Worm (Caenorhabditis elegans) whole organism, L3 larva: ENCODE measurements around the gene ech-3.

Experiments used
- R02D3.7 ChIP-seq: fragments of 150-350 bp; optimal IDR thresholded peaks from 2 replicates; lab custom pipeline; 2014; ENCODE audit warnings: missing biosample characterization, missing genetic modification characterization
- ama-1 ChIP-seq: fragments of 150-350 bp; optimal IDR thresholded peaks from 2 replicates; lab custom pipeline; 2018
- ceh-16 ChIP-seq: sonication (generic microtip); optimal IDR thresholded peaks from 2 replicates; lab custom pipeline; 2017; ENCODE audit warnings: missing biosample characterization, missing genetic modification characterization
- ceh-28 ChIP-seq: fragments of 150-350 bp; optimal IDR thresholded peaks from 2 replicates; lab custom pipeline; 2014; ENCODE audit warnings: missing biosample characterization, missing genetic modification reagents, missing genetic modification characterization
- ceh-82 ChIP-seq: fragments of 150-350 bp; optimal IDR thresholded peaks from 2 replicates; lab custom pipeline; 2014; ENCODE audit warnings: missing biosample characterization, missing genetic modification characterization
- egl-5 ChIP-seq: fragments of 150-350 bp; optimal IDR thresholded peaks from 2 replicates; lab custom pipeline; 2017; ENCODE audit warnings: missing biosample characterization, missing genetic modification reagents, missing genetic modification characterization, inconsistent platforms
- elt-2 ChIP-seq: sonication (generic microtip); optimal IDR thresholded peaks from 2 replicates; lab custom pipeline; 2016; ENCODE audit warnings: missing genetic modification reagents, mild to moderate bottlenecking, missing genetic modification characterization, missing compliant biosample characterization
- elt-3 ChIP-seq, 3 experiments: fragments of 150-350 bp in 1 of 3; sonication (generic microtip) in 2 of 3; optimal IDR thresholded peaks; 2 replicates in 2 of 3; 4 replicates in 1 of 3; lab custom pipeline; 2014 to 2017; ENCODE audit warnings: missing biosample characterization in 3 of 3, missing genetic modification characterization in 3 of 3
- eor-1 ChIP-seq, 2 experiments: fragments of 150-350 bp; optimal IDR thresholded peaks; 2 replicates each; lab custom pipeline; 2014 to 2018; ENCODE audit warnings: missing biosample characterization in 2 of 2, missing genetic modification characterization in 2 of 2
- fkh-10 ChIP-seq: sonication (generic microtip); optimal IDR thresholded peaks from 2 replicates; lab custom pipeline; 2017; ENCODE audit warnings: missing biosample characterization, missing genetic modification reagents, missing genetic modification characterization
- hmg-11 ChIP-seq: sonication (generic microtip); optimal IDR thresholded peaks from 2 replicates; lab custom pipeline; 2016; ENCODE audit warnings: missing genetic modification characterization, missing compliant biosample characterization
- jun-1 ChIP-seq: fragments of 150-350 bp; optimal IDR thresholded peaks from 2 replicates; lab custom pipeline; 2014; ENCODE audit warnings: missing biosample characterization, missing genetic modification reagents, missing genetic modification characterization
- lin-15B ChIP-seq: fragments of 150-350 bp; optimal IDR thresholded peaks from 2 replicates; lab custom pipeline; 2014; ENCODE audit warnings: missing biosample characterization, missing genetic modification characterization
- mml-1 ChIP-seq: fragments of 150-350 bp; sonication (generic microtip); optimal IDR thresholded peaks from 3 replicates; lab custom pipeline; 2014; ENCODE audit warnings: missing biosample characterization, missing genetic modification characterization
- nfya-1 ChIP-seq: sonication (generic microtip); optimal IDR thresholded peaks from 2 replicates; lab custom pipeline; 2017; ENCODE audit warnings: missing genetic modification characterization, mild to moderate bottlenecking, missing compliant biosample characterization, antibody characterized with exemption, moderate library complexity; ENCODE audit not compliant: insufficient read depth
- nhr-12 ChIP-seq: fragments of 150-350 bp; optimal IDR thresholded peaks from 2 replicates; lab custom pipeline; 2014; ENCODE audit warnings: missing biosample characterization, missing genetic modification characterization
- nhr-23 ChIP-seq: fragments of 150-350 bp; optimal IDR thresholded peaks from 2 replicates; lab custom pipeline; 2014; ENCODE audit warnings: missing biosample characterization, missing genetic modification reagents, missing genetic modification characterization
- nhr-25 ChIP-seq: sonication (generic microtip); optimal IDR thresholded peaks from 2 replicates; lab custom pipeline; 2017; ENCODE audit warnings: missing biosample characterization, missing genetic modification characterization
- nhr-77 ChIP-seq: fragments of 150-350 bp; optimal IDR thresholded peaks from 2 replicates; lab custom pipeline; 2014; ENCODE audit warnings: missing biosample characterization, missing genetic modification characterization
- pha-4 ChIP-seq: fragments of 150-350 bp; optimal IDR thresholded peaks from 2 replicates; lab custom pipeline; 2014; ENCODE audit warnings: missing biosample characterization, missing genetic modification reagents, missing genetic modification characterization
- pqm-1 ChIP-seq: fragments of 150-350 bp; optimal IDR thresholded peaks from 2 replicates; lab custom pipeline; 2017; ENCODE audit warnings: missing biosample characterization, missing genetic modification characterization, inconsistent platforms
- sea-2 ChIP-seq: fragments of 150-350 bp; sonication (generic microtip); optimal IDR thresholded peaks from 4 replicates; lab custom pipeline; 2014; ENCODE audit warnings: missing biosample characterization, missing genetic modification reagents, missing genetic modification characterization
- snpc-4 ChIP-seq: fragments of 150-350 bp; optimal IDR thresholded peaks from 2 replicates; lab custom pipeline; 2014; ENCODE audit warnings: missing biosample characterization, missing genetic modification characterization
- tbx-2 ChIP-seq: sonication (generic microtip); optimal IDR thresholded peaks from 2 replicates; lab custom pipeline; 2016; ENCODE audit warnings: mild to moderate bottlenecking, missing genetic modification characterization, missing compliant biosample characterization
- unc-39 ChIP-seq: sonication (generic microtip); optimal IDR thresholded peaks from 4 replicates; lab custom pipeline; 2017; ENCODE audit warnings: missing biosample characterization, missing genetic modification characterization
- unc-62 ChIP-seq: fragments of 150-350 bp; sonication (generic microtip); optimal IDR thresholded peaks from 4 replicates; lab custom pipeline; 2014; ENCODE audit warnings: missing biosample characterization, missing genetic modification reagents, missing genetic modification characterization

ech-3 gene

DNA sequence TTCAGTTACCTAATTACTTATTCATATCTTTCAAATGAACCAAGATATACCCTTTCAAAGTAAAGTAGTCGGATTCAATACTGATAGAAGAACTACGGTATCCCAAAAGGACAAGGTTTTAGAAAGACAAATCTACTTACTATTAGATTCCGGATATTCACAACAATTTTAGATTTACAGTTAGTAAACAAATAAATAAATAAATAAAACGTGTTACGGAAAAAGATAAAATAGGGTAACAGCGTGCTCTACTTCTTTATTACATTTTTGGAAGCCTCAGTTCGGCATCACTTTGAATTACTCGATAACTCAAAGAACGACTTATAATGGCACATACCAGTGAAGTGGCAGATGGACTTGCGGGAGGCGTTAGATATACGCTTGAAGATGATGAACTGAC is 17.0 kb upstream of the ech-3 start, which contains the start of gene Y97E10AR.8:
TSS of gene Y97E10AR.8 (plus strand) at position 301 of the 400 bp plus-strand sequence.
- no peak for TF ChIP-seq ceh-28 (tag; lab: Kevin White, UChicago)
- no peak for TF ChIP-seq nhr-12 (tag; lab: Kevin White, UChicago)
- no peak for TF ChIP-seq eor-1 (tag; optimal IDR thresholded peaks at IDR 0.05; lab: Kevin White, UChicago)
- no peak for TF ChIP-seq nhr-23 (tag; lab: Kevin White, UChicago)
- TF ChIP-seq ceh-16, result no peak
- TF ChIP-seq nhr-25, result no peak
- TF ChIP-seq, all 47 proteins: peak for 0

DNA sequence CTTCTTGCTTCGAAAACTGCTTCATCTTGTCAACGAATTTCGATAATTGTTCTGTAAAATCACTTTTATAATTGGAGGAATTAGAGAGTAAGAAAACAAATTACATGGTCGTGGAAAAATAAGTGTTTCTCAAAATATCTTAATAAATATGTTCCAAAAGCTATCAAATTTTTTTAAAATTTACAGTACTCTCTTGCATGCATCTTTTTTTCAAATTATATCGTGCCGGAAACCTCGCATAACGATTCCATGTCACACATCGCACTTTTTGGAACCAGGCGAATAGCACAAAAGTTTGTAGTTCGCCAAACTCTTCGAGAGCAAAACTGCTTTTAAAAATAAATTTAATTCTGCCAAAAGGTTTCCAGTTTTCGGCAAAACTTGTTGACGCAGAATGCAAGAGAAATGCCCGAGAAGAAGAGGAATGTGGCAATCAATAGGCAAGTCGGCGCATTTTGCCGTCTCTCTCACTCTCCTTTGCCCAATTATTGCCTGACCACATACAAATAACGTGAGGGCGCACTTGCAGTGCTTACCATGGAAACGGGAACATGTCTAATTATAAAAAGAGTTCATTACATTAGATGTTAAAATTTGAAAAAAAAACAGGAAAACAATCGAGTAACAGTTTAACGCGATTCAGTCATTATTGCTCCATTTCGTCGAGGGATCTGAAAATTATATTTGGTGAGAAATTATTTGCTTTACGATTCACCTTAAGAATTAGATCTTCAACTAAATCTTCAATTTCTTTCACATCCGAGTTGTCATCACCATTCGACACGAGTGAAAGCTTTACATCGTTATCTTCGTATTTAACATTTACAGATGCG is 14.3 kb upstream of the ech-3 start, which contains the start of gene Y97E10AR.3:
TSS of gene Y97E10AR.3 (minus strand) at position 51 of the 833 bp plus-strand sequence.
- no peak for TF ChIP-seq jun-1 (tag; lab: Kevin White, UChicago)
- peak; percentile 55 for TF ChIP-seq nfya-1

DNA sequence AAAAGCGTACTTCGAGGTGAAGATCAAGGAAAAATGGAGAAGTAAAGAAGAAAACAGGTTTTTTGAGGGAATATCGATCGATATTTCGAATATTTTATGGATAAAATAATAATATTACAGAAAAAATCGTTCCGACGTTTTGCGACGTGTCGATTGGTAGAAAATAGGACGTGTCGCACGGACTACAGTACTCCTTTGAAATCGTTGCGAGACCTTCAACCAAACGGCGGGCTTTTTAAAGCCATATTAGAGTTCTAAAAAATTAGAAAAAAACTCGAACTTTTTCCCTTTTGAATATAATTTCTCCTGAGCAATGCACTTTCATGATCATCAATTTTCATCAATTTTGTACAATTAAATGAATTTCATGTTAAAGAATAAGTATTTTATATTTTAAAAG is 11.9 kb upstream of the ech-3 start, which contains the start of gene Y97E10AR.4:
TSS of gene Y97E10AR.4 (minus strand) at position 131 of the 400 bp plus-strand sequence.
- no peak for TF ChIP-seq sea-2
- TF ChIP-seq elt-3 (tag; optimal IDR thresholded peaks at IDR 0.05; lab: Kevin White, UChicago), result no peak
- no peak for TF ChIP-seq ceh-28 (tag; lab: Kevin White, UChicago)
- TF ChIP-seq nfya-1, result no peak
- no peak for TF ChIP-seq jun-1 (tag; lab: Kevin White, UChicago)
- TF ChIP-seq nhr-23 (tag; lab: Kevin White, UChicago), result no peak
- TF ChIP-seq ceh-82 (tag; lab: Kevin White, UChicago), result no peak
- no peak for TF ChIP-seq unc-39 (tag; lab: Kevin White, UChicago)
- no peak for TF ChIP-seq nhr-77 (tag; lab: Kevin White, UChicago)
- TF ChIP-seq R02D3.7 (tag; lab: Kevin White, UChicago), result no peak
- TF ChIP-seq, all 47 proteins: peak for 0

DNA sequence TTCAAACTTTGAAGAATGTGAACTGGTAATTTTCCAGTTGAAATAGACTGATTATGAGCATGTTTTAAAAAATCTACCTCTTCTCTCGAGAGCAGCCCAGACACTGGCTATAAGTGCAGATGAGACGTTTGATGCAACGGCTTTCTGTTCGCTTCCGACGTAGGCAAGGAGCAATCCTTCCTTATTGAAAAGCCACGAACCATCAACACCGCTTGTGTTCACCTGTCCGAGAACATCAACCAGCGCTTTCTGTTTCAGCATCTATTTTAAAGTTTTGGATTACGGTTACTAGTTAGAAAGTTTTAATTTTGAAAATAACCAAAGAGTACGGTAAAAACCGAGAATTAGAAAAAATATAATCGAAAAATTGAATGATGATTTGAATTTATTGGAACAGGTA is 11.2 kb upstream of the ech-3 start, which contains the start of gene lmtr-2:
TSS of gene lmtr-2 (minus strand) at position 261 of the 400 bp plus-strand sequence.
- no peak for TF ChIP-seq tbx-2 (tag; lab: Kevin White, UChicago)
- no peak for TF ChIP-seq nfya-1

DNA sequence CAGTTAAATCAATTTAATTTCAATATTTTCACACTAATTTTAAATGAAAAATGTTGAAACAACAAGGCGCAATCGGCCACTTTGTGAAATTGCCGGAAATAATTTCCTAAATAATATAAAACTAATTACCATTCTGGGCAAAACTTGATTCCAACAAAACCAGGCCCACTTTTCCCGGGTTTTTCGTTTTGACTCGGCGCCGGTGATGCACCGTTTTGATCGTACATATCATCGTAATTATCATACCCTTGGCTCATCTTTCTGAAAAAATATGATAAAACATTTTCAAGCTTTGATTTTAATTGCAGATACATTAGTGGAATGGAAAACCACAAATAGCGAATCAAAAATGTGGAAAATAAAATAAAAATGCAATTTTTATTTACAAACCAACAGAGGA is 10.0 kb upstream of the ech-3 start, which contains the start of gene rpb-9:
TSS of gene rpb-9 (minus strand) at position 314 of the 400 bp plus-strand sequence.
- peak; percentile 26 for TF ChIP-seq ama-1 (lab: Kevin White, UChicago)
- TF ChIP-seq pha-4 (tag; lab: Kevin White, UChicago), result peak; percentile 14
- no peak for TF ChIP-seq hmg-11 (tag; lab: Kevin White, UChicago)
- TF ChIP-seq, all 47 proteins: peak for 2

DNA sequence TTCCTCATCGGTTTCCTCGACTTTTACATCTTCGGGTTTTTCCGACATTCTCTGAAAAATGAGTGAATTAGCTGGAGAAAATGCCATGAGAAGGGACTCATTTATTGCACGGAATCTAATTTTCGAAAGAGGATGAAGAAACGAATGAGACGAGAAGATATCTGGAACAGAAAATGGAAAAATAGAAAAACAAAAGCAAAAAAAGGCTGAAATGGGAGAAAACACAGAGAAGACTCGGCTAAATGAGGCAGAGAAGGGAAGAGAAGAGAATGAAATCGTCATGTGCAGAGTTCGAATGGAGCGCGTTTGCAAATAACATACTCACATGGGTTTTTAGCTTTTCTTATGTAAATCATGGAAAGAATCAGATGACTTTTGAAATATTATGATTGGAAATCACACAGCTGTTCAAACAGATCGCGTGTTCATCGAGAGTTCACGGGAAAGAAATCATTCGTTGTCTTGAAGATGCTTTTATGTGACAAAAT is 8.1 kb upstream of the ech-3 start, which contains the start of gene Y97E10AR.6:
TSS of gene Y97E10AR.6 (minus strand) at position 51 of the 488 bp plus-strand sequence.
- TF ChIP-seq nhr-23 (tag; lab: Kevin White, UChicago) (no peak), unc-62 (GFP tag; lab: Kevin White, UChicago) (no peak), jun-1 (tag; lab: Kevin White, UChicago) (no peak), ama-1 (lab: Kevin White, UChicago) (peak; percentile 7), pha-4 (tag; lab: Kevin White, UChicago) (peak; percentile 47), fkh-10 (GFP tag; lab: Kevin White, UChicago) (no peak), nhr-25 (no peak), nfya-1 (peak; percentile 42), unc-39 (tag; lab: Kevin White, UChicago) (no peak), lin-15B (tag; lab: Kevin White, UChicago) (peak; percentile 66), snpc-4 (tag; lab: Kevin White, UChicago) (peak; percentile 61), elt-2 (tag; lab: Kevin White, UChicago) (peak; percentile 9), tbx-2 (tag; lab: Kevin White, UChicago) (no peak), egl-5 (tag; lab: Kevin White, UChicago) (peak; percentile 30), mml-1 (tag; lab: Kevin White, UChicago) (no peak), ceh-82 (tag; lab: Kevin White, UChicago) (no peak), pqm-1 (tag; lab: Kevin White, UChicago) (no peak)
